Worm (Caenorhabditis elegans): ENCODE measurements around the gene clec-175.

Gene clec-175

ce11 chrIV:4407055-4407461 is 15.1 kb upstream of the clec-175 start:
- TF ChIP-seq nhr-77 (tag; optimal IDR thresholded peaks at IDR 0.05) (no peak), ceh-28 (tag; optimal IDR thresholded peaks at IDR 0.05) (peak; percentile 19), pha-4 (tag; optimal IDR thresholded peaks at IDR 0.05) (peak; percentile 94), jun-1 (tag; optimal IDR thresholded peaks at IDR 0.05) (peak; percentile 47), pqm-1 (tag; optimal IDR thresholded peaks at IDR 0.05) (peak; percentile 88), ama-1 (optimal IDR thresholded peaks at IDR 0.05) (peak; percentile 37), ceh-82 (tag; optimal IDR thresholded peaks at IDR 0.05) (no peak), elt-2 (tag; optimal IDR thresholded peaks at IDR 0.05) (peak; percentile 80), sea-2 (GFP tag; optimal IDR thresholded peaks at IDR 0.05) (no peak), hmg-11 (tag; optimal IDR thresholded peaks at IDR 0.05) (no peak), nfya-1 (tag; optimal IDR thresholded peaks at IDR 0.05; ENCODE audit: insufficient read depth) (peak; percentile 60), lsy-12 (tag; optimal IDR thresholded peaks at IDR 0.05) (no peak), fkh-2 (tag; optimal IDR thresholded peaks at IDR 0.05) (no peak)

ce11 chrIV:4408714-4409113 is 13.4 kb upstream of the clec-175 start:
- TF ChIP-seq ama-1 (optimal IDR thresholded peaks at IDR 0.05) (peak; percentile 15), snpc-4 (tag; optimal IDR thresholded peaks at IDR 0.05) (no peak), nhr-12 (tag; optimal IDR thresholded peaks at IDR 0.05) (no peak)

DNA sequence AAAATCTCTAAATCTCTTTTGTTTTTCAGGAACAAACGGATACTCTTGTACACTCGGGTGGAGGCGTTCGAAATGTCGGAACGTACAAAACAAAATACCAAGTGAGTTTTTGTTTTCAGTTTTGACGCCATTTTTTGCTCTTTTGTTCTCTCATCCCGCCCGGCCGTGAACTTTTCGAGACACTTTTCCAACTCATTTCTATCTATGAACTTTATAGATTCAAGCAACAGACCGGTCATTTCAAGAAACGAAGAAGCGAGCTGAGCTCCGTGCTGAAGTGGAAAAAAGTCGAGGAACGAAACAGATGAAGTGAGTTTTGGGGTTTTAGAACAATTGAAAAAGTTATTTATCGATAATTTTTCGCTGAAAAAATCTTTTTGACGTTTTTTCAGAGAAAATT is 11.6 kb upstream of the clec-175 start:
- TF ChIP-seq nfya-1 (tag; optimal IDR thresholded peaks at IDR 0.05; ENCODE audit: insufficient read depth) (no peak), pha-4 (tag; optimal IDR thresholded peaks at IDR 0.05) (no peak), nhr-23 (tag; optimal IDR thresholded peaks at IDR 0.05) (no peak), fkh-10 (GFP tag; optimal IDR thresholded peaks at IDR 0.05) (no peak), ceh-82 (tag; optimal IDR thresholded peaks at IDR 0.05) (no peak), egl-5 (tag; optimal IDR thresholded peaks at IDR 0.05) (no peak), aly-2 (tag; optimal IDR thresholded peaks at IDR 0.05) (no peak), jun-1 (tag; optimal IDR thresholded peaks at IDR 0.05) (no peak), fos-1 (tag; optimal IDR thresholded peaks at IDR 0.05) (no peak), pqm-1 (tag; optimal IDR thresholded peaks at IDR 0.05) (no peak), elt-2 (tag; optimal IDR thresholded peaks at IDR 0.05) (no peak), unc-62 (GFP tag; optimal IDR thresholded peaks at IDR 0.05) (no peak), tbx-2 (tag; optimal IDR thresholded peaks at IDR 0.05) (no peak)

ce11 chrIV:4411311-4411947 is 10.7 kb upstream of the clec-175 start:
- TF ChIP-seq nfya-1 (tag; optimal IDR thresholded peaks at IDR 0.05; ENCODE audit: insufficient read depth) (no peak), nhr-237 (tag; optimal IDR thresholded peaks at IDR 0.05) (no peak), unc-62 (GFP tag; optimal IDR thresholded peaks at IDR 0.05) (no peak), elt-2 (tag; optimal IDR thresholded peaks at IDR 0.05) (no peak), R02D3.7 (tag; optimal IDR thresholded peaks at IDR 0.05) (no peak), nhr-67 (tag; optimal IDR thresholded peaks at IDR 0.05) (no peak), elt-1 (tag; optimal IDR thresholded peaks at IDR 0.05) (no peak), ZK546.5 (tag; optimal IDR thresholded peaks at IDR 0.05) (no peak), pha-4 (tag; optimal IDR thresholded peaks at IDR 0.05) (no peak), ceh-16 (tag; optimal IDR thresholded peaks at IDR 0.05) (no peak), nhr-11 (tag; optimal IDR thresholded peaks at IDR 0.05) (no peak), egl-27 (tag; optimal IDR thresholded peaks at IDR 0.05) (no peak), nhr-23 (tag; optimal IDR thresholded peaks at IDR 0.05) (no peak), zag-1 (tag; optimal IDR thresholded peaks at IDR 0.05) (no peak), nhr-12 (tag; optimal IDR thresholded peaks at IDR 0.05) (no peak), ceh-82 (tag; optimal IDR thresholded peaks at IDR 0.05) (no peak), lin-39 (tag; optimal IDR thresholded peaks at IDR 0.05) (no peak), aly-2 (tag; optimal IDR thresholded peaks at IDR 0.05) (no peak), ceh-28 (tag; optimal IDR thresholded peaks at IDR 0.05) (no peak)

DNA sequence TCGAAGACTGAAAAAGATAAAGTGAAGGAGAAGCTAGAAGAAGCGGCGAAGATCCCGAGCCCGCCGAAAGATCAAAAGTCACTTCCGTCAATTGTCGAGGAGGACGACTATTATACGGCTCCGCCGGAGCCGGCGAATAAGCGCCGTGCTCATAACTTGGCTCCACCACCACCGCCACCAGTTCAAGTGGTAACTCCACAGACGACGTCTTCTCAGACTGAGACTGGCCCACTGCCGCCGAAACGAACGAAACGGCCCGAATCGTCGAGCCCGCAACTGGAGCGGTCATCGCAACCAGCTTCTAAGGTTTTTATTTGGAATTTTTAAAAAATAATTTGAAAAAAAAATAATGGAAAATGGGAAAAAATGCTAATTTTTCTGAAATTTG is 10.2 kb upstream of the clec-175 start:
- no peak for TF ChIP-seq ceh-16 (tag; optimal IDR thresholded peaks at IDR 0.05)
- TF ChIP-seq lin-39 (tag; optimal IDR thresholded peaks at IDR 0.05): no peak
- no peak for TF ChIP-seq ceh-9 (tag; optimal IDR thresholded peaks at IDR 0.05)
- no peak for TF ChIP-seq pqm-1 (tag; optimal IDR thresholded peaks at IDR 0.05)
- TF ChIP-seq daf-12 (tag; optimal IDR thresholded peaks at IDR 0.05): no peak
- no peak for TF ChIP-seq ama-1 (optimal IDR thresholded peaks at IDR 0.05)
- TF ChIP-seq skn-1 (tag; optimal IDR thresholded peaks at IDR 0.05): no peak
- no peak for TF ChIP-seq jun-1 (tag; optimal IDR thresholded peaks at IDR 0.05)
